Worm (Caenorhabditis elegans): ENCODE data around the gene srbc-83.
A peak's percentile ranks its signal among the peaks of the same experiment; 100 is the strongest.

srbc-83 gene

DNA sequence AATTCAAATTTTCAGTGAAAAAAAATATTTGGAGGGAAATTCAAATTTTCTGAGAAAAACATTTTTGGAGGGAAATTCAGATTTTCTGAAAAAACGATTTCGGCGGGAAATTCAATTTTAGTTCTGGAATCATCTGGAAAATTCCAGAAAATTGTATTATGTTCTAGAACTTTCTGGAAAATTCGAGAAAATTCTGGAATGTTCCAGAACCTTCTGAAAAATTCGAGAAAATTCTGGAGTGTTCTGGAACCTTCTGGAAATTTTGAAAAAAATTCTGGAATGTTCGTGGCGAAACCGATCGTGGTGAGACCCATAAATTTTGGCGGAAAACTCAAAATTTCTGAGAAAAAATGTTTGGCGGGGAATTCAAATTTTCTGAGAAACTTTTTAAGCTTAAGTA lies 25.0 kb downstream of the srbc-83 start:
- TF ChIP-seq elt-1 (tag; optimal IDR thresholded peaks at IDR 0.05): no peak
- no peak for TF ChIP-seq nhr-237 (tag; optimal IDR thresholded peaks at IDR 0.05)
- TF ChIP-seq nhr-77 (tag; optimal IDR thresholded peaks at IDR 0.05): no peak
- TF ChIP-seq lin-39 (tag; optimal IDR thresholded peaks at IDR 0.05): no peak
- no peak for TF ChIP-seq unc-55 (GFP tag; optimal IDR thresholded peaks at IDR 0.05)
- TF ChIP-seq sma-9 (GFP tag; optimal IDR thresholded peaks at IDR 0.05): no peak
- no peak for TF ChIP-seq sma-9 (tag; optimal IDR thresholded peaks at IDR 0.05)
- no peak for TF ChIP-seq blmp-1 (tag; optimal IDR thresholded peaks at IDR 0.05; ENCODE audit: insufficient read depth)
- no peak for TF ChIP-seq mab-5 (tag; optimal IDR thresholded peaks at IDR 0.05)
- TF ChIP-seq egl-27 (tag; optimal IDR thresholded peaks at IDR 0.05): no peak
- no peak for TF ChIP-seq C34F6.9 (tag; optimal IDR thresholded peaks at IDR 0.05)
- no peak for TF ChIP-seq ama-1 (optimal IDR thresholded peaks at IDR 0.05)
- TF ChIP-seq lin-11 (tag; optimal IDR thresholded peaks at IDR 0.05): no peak
- TF ChIP-seq nhr-25 (tag; optimal IDR thresholded peaks at IDR 0.05): no peak

- TF ChIP-seq ztf-1 (GFP tag; conservative IDR thresholded peaks at IDR 0.05) (no peak), zag-1 (tag; optimal IDR thresholded peaks at IDR 0.05) (no peak), ama-1 (optimal IDR thresholded peaks at IDR 0.05) (no peak), nhr-10 (tag; optimal IDR thresholded peaks at IDR 0.05) (no peak), mdl-1 (tag; optimal IDR thresholded peaks at IDR 0.05) (no peak), nhr-77 (tag; optimal IDR thresholded peaks at IDR 0.05) (no peak), gmeb-1 (tag; optimal IDR thresholded peaks at IDR 0.05) (no peak), nhr-11 (tag; optimal IDR thresholded peaks at IDR 0.05) (no peak), skn-1 (tag; optimal IDR thresholded peaks at IDR 0.05) (no peak), nhr-129 (tag; optimal IDR thresholded peaks at IDR 0.05) (no peak), nhr-237 (tag; optimal IDR thresholded peaks at IDR 0.05) (no peak), unc-39 (tag; optimal IDR thresholded peaks at IDR 0.05) (no peak), ZK546.5 (tag; optimal IDR thresholded peaks at IDR 0.05) (no peak), crh-2 (tag; optimal IDR thresholded peaks at IDR 0.05) (no peak), alr-1 (tag; optimal IDR thresholded peaks at IDR 0.05) (no peak), C34F6.9 (tag; optimal IDR thresholded peaks at IDR 0.05) (no peak)
Measured at ce11 chrV:16328849-16329248, 31.7 kb downstream of the srbc-83 start, which contains the start of gene F57G8.7. Gene F57G8.7, plus strand, starts transcription at chrV:16329149.

ce11 chrV:16333412-16333811 lies 36.2 kb downstream of the srbc-83 start, which contains the start of gene srh-167:
Gene srh-167, plus strand, starts transcription at chrV:16333712.
- TF ChIP-seq nhr-11 (tag; optimal IDR thresholded peaks at IDR 0.05): no peak
- TF ChIP-seq ama-1 (optimal IDR thresholded peaks at IDR 0.05): no peak
- no peak for TF ChIP-seq nhr-25 (tag; optimal IDR thresholded peaks at IDR 0.05)
- TF ChIP-seq C34F6.9 (tag; optimal IDR thresholded peaks at IDR 0.05): no peak
- TF ChIP-seq aly-2 (tag; optimal IDR thresholded peaks at IDR 0.05): no peak
- TF ChIP-seq nhr-6 (tag; optimal IDR thresholded peaks at IDR 0.05): no peak
- TF ChIP-seq ZK546.5 (tag; optimal IDR thresholded peaks at IDR 0.05): no peak
- no peak for TF ChIP-seq gmeb-1 (tag; optimal IDR thresholded peaks at IDR 0.05)
- TF ChIP-seq peb-1 (tag; optimal IDR thresholded peaks at IDR 0.05): no peak
- no peak for TF ChIP-seq R02D3.7 (tag; optimal IDR thresholded peaks at IDR 0.05)

- TF ChIP-seq F13H6.1 (tag; optimal IDR thresholded peaks at IDR 0.05) (no peak), unc-62 (GFP tag; optimal IDR thresholded peaks at IDR 0.05) (no peak), nhr-11 (tag; optimal IDR thresholded peaks at IDR 0.05) (no peak), skn-1 (tag; optimal IDR thresholded peaks at IDR 0.05) (no peak), unc-39 (tag; optimal IDR thresholded peaks at IDR 0.05) (no peak), aly-2 (tag; optimal IDR thresholded peaks at IDR 0.05) (no peak), ama-1 (optimal IDR thresholded peaks at IDR 0.05) (no peak), peb-1 (tag; optimal IDR thresholded peaks at IDR 0.05) (no peak), egl-27 (tag; optimal IDR thresholded peaks at IDR 0.05) (no peak)
Measured at ce11 chrV:16336326-16336725, 39.2 kb downstream of the srbc-83 start, which contains the start of gene srw-87. Gene srw-87, plus strand, starts transcription at chrV:16336626.

DNA sequence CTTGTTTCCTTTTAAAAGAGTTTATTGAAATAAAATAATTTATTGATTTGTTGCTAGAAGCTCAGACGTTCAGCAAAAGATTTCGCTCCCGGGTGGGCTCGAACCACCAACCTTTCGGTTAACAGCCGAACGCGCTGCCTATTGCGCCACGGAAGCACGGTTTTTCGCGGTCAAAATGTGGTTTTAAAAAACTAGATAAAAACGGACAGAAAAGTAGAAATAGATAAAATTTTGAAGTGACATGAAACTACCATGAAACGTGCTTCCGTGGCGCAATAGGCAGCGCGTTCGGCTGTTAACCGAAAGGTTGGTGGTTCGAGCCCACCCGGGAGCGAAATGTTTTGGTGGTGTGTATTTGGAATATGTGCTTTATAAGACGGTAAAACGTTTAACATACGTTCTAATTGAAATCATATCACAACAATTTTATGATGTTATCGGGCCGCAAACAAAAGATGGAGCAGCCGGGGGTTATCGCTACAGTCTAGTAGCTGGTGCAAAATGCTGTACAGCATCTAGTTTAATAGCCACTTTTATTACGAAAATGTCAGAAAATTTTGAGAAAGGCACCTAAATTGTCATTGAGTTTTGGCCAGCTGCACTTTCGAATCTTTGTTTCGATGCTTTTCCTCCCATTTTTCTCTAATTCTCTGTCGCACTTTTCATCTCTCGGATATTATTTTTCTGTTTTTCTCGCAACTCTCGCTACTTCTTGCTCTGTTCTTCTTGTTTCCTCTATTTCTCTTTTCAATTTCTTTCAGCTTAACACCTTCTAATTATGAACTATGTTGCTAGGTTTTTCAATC lies 41.3 kb downstream of the srbc-83 start, which contains the start of gene slc-9B.2:
TSS of gene slc-9B.2 (plus strand) at position 756 of the 806 bp plus-strand sequence.
- peak; percentile 63 for TF ChIP-seq unc-55 (GFP tag; optimal IDR thresholded peaks at IDR 0.05)

Data from whole organism, L2 larva.